Worm (Caenorhabditis elegans): ENCODE results near the gene daf-1.
A peak's percentile ranks its signal among the peaks of the same experiment; 100 is the strongest.

The daf-1 gene

DNA sequence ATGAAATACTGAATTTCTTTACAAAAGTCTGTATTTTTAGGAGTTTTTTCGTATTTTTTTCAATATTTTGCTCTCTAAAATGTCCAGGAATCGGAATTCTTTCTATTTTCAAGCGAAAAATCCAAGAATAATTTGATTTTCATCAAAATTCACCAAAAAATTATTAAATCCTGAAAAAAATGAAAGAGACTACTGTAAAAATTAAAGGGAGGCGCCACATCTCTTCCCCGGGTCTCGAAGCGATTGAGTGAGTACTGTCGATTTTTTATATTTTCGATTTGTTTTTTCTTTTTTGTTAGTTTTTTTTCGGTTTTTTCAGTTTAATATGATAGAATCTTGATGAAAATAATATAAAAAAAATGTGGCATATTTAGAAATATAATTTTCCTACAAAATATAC, 51.3 kb downstream of the daf-1 start:
- TF ChIP-seq madf-6 (GFP tag; IDR thresholded peaks at IDR 0.05) (peak; percentile 51), tlf-1 (GFP tag; optimal IDR thresholded peaks at IDR 0.05) (no peak), ceh-79 (tag; optimal IDR thresholded peaks at IDR 0.05) (no peak), xnd-1 (tag; optimal IDR thresholded peaks at IDR 0.05) (peak; percentile 55), lsl-1 (GFP tag; optimal IDR thresholded peaks at IDR 0.05) (peak; percentile 81), F33H1.4 (GFP tag; IDR thresholded peaks at IDR 0.05) (peak; percentile 79), B0336.3 (GFP tag; IDR thresholded peaks at IDR 0.05) (no peak)

DNA sequence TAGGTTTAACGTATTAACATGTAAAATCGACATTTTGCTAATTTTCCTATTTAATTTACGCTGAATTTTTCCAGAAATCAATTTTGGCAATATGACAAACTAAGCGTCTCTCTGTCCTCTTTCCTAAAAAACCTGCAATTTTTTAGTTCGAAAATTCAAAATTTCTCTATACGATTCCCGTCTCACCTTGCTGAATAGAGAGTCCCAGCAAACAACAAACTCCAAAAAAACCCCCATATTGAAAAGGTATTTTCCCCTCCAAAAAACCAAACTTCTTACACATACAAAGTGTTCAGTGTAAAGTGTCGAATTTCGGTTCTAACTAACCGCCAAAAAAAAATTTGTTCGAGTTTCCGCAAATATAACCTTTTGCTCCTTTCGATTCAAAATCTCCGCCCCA, 52.0 kb downstream of the daf-1 start, which contains the start of gene pnc-1:
Gene pnc-1, plus strand, starts transcription at position 301 of the 400 bp plus-strand sequence.
- no peak for TF ChIP-seq mxl-1 (tag; optimal IDR thresholded peaks at IDR 0.05)
- 0 out of 2 replicates have a peak, but pooled peaks have one; percentile 24 for TF ChIP-seq Y56A3A.18 (GFP tag; IDR thresholded peaks at IDR 0.05)
- no peak for TF ChIP-seq ZK185.1 (tag; optimal IDR thresholded peaks at IDR 0.05; ENCODE audit: poor library complexity, severe bottlenecking)
- TF ChIP-seq lag-1 (GFP tag; IDR thresholded peaks at IDR 0.05) = no peak
- TF ChIP-seq snpc-4 (GFP tag; optimal IDR thresholded peaks at IDR 0.05) = no peak
- no peak for TF ChIP-seq snpc-4 (tag; optimal IDR thresholded peaks at IDR 0.05)

DNA sequence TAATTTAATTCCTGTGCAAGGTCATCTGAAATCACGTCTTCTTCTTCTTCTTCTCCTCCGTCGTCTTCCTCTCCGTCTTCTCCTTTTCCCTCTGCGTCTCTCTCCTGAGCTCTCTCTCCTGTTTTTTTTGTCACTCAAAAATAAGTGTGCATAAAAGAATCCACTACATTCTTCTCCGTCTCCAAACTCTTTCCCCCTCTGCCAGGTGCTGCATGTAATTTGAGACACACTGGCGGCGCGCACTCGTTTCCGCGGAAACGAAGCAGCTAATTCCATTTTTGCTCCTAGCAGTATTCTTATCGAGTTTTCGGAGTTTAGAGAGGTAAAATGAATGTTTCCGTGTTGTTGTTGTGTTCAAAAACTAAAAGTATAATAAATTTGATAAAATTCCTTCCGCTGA, 53.9 kb downstream of the daf-1 start:
- TF ChIP-seq hmg-1.2 (GFP tag; IDR thresholded peaks at IDR 0.05) (peak; percentile 26; the same call in 1 of the 2 replicates), zfh-2 (GFP tag; conservative IDR thresholded peaks at IDR 0.05) (no peak)

DNA sequence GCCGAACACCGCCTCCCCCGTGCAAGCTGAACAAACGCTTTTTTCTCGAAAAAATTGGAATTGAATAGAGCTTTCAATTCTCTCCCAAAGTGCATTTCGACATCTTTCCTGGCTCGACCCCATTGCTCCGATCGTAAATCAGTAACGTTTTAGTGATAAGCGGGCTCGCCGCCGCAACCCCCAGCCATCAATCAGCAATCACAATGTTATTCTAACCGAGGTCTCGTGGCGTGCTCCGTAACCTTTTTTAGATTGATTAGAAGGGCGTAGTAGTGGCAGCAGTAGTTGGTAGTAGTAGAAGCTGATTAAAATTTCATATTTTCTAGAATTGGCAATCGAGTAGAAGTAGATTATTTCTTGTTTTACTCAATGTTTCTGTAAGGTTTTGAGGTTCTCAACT, 55.1 kb downstream of the daf-1 start:
- no peak for TF ChIP-seq rec-8 (tag; optimal IDR thresholded peaks at IDR 0.05)
- peak; percentile 76 for TF ChIP-seq nhr-80 (tag; optimal IDR thresholded peaks at IDR 0.05)
- 0 out of 2 replicates have a peak, but pooled peaks have one; percentile 55 for TF ChIP-seq cebp-1 (GFP tag; IDR thresholded peaks at IDR 0.05)
- TF ChIP-seq cebp-1 (tag; optimal IDR thresholded peaks at IDR 0.05) = peak; percentile 37
- 0 out of 2 replicates have a peak, but pooled peaks have one; percentile 9 for TF ChIP-seq ceh-40 (GFP tag; IDR thresholded peaks at IDR 0.05)
- no peak for TF ChIP-seq tlf-1 (GFP tag; optimal IDR thresholded peaks at IDR 0.05)
- no peak for TF ChIP-seq C06A6.2 (GFP tag; conservative IDR thresholded peaks at IDR 0.05)
